Worm (Caenorhabditis elegans): ENCODE data around the gene JC8.16.

DNA sequence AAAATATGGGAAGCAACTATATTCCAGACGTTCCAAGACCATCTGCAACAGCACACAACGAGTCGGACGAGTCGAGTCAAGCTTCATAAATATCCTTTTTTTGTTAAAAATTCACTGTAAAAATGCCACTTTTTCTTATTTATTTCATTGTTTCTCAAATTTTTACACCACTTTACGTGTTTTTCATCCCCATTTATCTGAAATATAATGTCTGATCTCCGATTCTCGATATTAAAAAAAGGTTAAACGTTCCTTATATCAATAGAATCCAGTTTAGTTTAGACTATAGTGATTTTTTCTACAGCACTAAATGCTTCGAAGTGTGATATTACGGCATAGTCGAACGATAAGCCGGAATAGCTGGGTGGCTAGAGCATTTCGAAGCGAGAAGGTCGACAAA lies 44.5 kb downstream of the JC8.16 start, which contains the start of gene Y67H2A.7:
- TF ChIP-seq him-1 (tag; optimal IDR thresholded peaks at IDR 0.05) (no peak), W03F9.2 (tag; optimal IDR thresholded peaks at IDR 0.05) (no peak)
